Worm (Caenorhabditis elegans) whole organism, late embryonic: ENCODE data around the gene fkb-3.

Experiments
- K09A11.1 ChIP-seq: sonication (generic microtip); optimal IDR thresholded peaks from 2 replicates; lab custom pipeline; 2017; ENCODE audit warnings: antibody characterized with exemption, mild to moderate bottlenecking, missing genetic modification characterization, missing compliant biosample characterization; ENCODE audit not compliant: insufficient read depth
- Y22D7AL.16 ChIP-seq: sonication (generic microtip); optimal IDR thresholded peaks from 2 replicates; lab custom pipeline; 2016; ENCODE audit warnings: missing genetic modification characterization, missing compliant biosample characterization
- ahr-1 ChIP-seq: sonication (generic microtip); optimal IDR thresholded peaks from 2 replicates; lab custom pipeline; 2016; ENCODE audit warnings: missing genetic modification characterization, missing compliant biosample characterization
- ama-1 ChIP-seq: fragments of 150-350 bp; optimal IDR thresholded peaks from 2 replicates; lab custom pipeline; 2014
- ceh-18 ChIP-seq: sonication (generic microtip); optimal IDR thresholded peaks from 2 replicates; lab custom pipeline; 2016; ENCODE audit warnings: missing genetic modification characterization, missing compliant biosample characterization
- ceh-19 ChIP-seq: fragments of 200-800 bp; sonication (Bioruptor generic); optimal IDR thresholded peaks from 2 replicates; lab custom pipeline; 2018; ENCODE audit warnings: mild to moderate bottlenecking, missing genetic modification characterization, missing compliant biosample characterization
- ceh-2 ChIP-seq: sonication (generic microtip); optimal IDR thresholded peaks from 2 replicates; lab custom pipeline; 2016; ENCODE audit warnings: missing genotype, missing genetic modification characterization, missing compliant biosample characterization
- ceh-22 ChIP-seq: sonication (generic microtip); optimal IDR thresholded peaks from 2 replicates; lab custom pipeline; 2017; ENCODE audit warnings: missing biosample characterization, missing genetic modification characterization
- ceh-24 ChIP-seq: sonication (generic microtip); optimal IDR thresholded peaks from 2 replicates; lab custom pipeline; 2016; ENCODE audit warnings: mild to moderate bottlenecking, missing genetic modification characterization, missing compliant biosample characterization
- ceh-31 ChIP-seq: sonication (generic microtip); optimal IDR thresholded peaks from 2 replicates; lab custom pipeline; 2016; ENCODE audit warnings: missing genetic modification characterization, missing compliant biosample characterization
- ceh-48 ChIP-seq: sonication (generic microtip); optimal IDR thresholded peaks from 2 replicates; lab custom pipeline; 2016; ENCODE audit warnings: missing genetic modification characterization, inconsistent platforms, missing compliant biosample characterization
- ceh-6 ChIP-seq: fragments of 200-800 bp; sonication (Bioruptor generic); optimal IDR thresholded peaks from 2 replicates; lab custom pipeline; 2018; ENCODE audit warnings: mild to moderate bottlenecking, missing genetic modification characterization, missing compliant biosample characterization
- che-1 ChIP-seq: sonication (generic microtip); optimal IDR thresholded peaks from 2 replicates; lab custom pipeline; 2016; ENCODE audit warnings: mild to moderate bottlenecking, missing genetic modification characterization, missing compliant biosample characterization
- dmd-4 ChIP-seq: sonication (generic microtip); optimal IDR thresholded peaks from 2 replicates; lab custom pipeline; 2016; ENCODE audit warnings: borderline replicate concordance, missing genetic modification characterization, missing compliant biosample characterization
- fkh-10 ChIP-seq: fragments of 150-350 bp; optimal IDR thresholded peaks from 2 replicates; lab custom pipeline; 2014; ENCODE audit warnings: missing biosample characterization, missing genetic modification reagents, missing genetic modification characterization
- hlh-13 ChIP-seq: fragments of 200-800 bp; sonication (Bioruptor generic); optimal IDR thresholded peaks from 2 replicates; lab custom pipeline; 2018; ENCODE audit warnings: mild to moderate bottlenecking, missing genetic modification characterization, missing compliant biosample characterization
- hlh-15 ChIP-seq: sonication (generic microtip); optimal IDR thresholded peaks from 2 replicates; lab custom pipeline; 2016; ENCODE audit warnings: missing genetic modification characterization, missing compliant biosample characterization
- hlh-6 ChIP-seq: sonication (generic microtip); optimal IDR thresholded peaks from 2 replicates; lab custom pipeline; 2016; ENCODE audit warnings: missing genotype, missing genetic modification characterization, missing compliant biosample characterization
- mec-3 ChIP-seq: sonication (generic microtip); optimal IDR thresholded peaks from 2 replicates; lab custom pipeline; 2016; ENCODE audit warnings: borderline replicate concordance, missing genetic modification characterization, missing compliant biosample characterization
- nhr-232 ChIP-seq: sonication (generic microtip); optimal IDR thresholded peaks from 2 replicates; lab custom pipeline; 2016; ENCODE audit warnings: missing genetic modification characterization, missing compliant biosample characterization
- pag-3 ChIP-seq: sonication (generic microtip); optimal IDR thresholded peaks from 2 replicates; lab custom pipeline; 2016; ENCODE audit warnings: missing compliant biosample characterization, missing genetic modification characterization, borderline replicate concordance
- pat-9 ChIP-seq: fragments of 200-800 bp; sonication (Bioruptor generic); optimal IDR thresholded peaks from 2 replicates; lab custom pipeline; 2018; ENCODE audit warnings: mild to moderate bottlenecking, missing genetic modification characterization, moderate library complexity, missing compliant biosample characterization
- pha-2 ChIP-seq: sonication (generic microtip); optimal IDR thresholded peaks from 2 replicates; lab custom pipeline; 2017; ENCODE audit warnings: mild to moderate bottlenecking, missing genetic modification characterization, missing compliant biosample characterization
- pha-4 ChIP-seq: fragments of 150-350 bp; optimal IDR thresholded peaks from 2 replicates; lab custom pipeline; 2018; ENCODE audit warnings: missing biosample characterization, missing genetic modification reagents, missing genetic modification characterization
- pqm-1 ChIP-seq: sonication (generic microtip); optimal IDR thresholded peaks from 2 replicates; lab custom pipeline; 2016; ENCODE audit warnings: missing genetic modification characterization, missing compliant biosample characterization
- pros-1 ChIP-seq: fragments of 150-350 bp; optimal IDR thresholded peaks from 2 replicates; lab custom pipeline; 2014; ENCODE audit warnings: missing biosample characterization, missing genetic modification reagents, missing genetic modification characterization
- ref-2 ChIP-seq: sonication (generic microtip); optimal IDR thresholded peaks from 2 replicates; lab custom pipeline; 2016; ENCODE audit warnings: missing genetic modification characterization, missing compliant biosample characterization
- rnt-1 ChIP-seq: sonication (generic microtip); optimal IDR thresholded peaks from 2 replicates; lab custom pipeline; 2016; ENCODE audit warnings: missing genetic modification characterization, missing compliant biosample characterization
- sox-2 ChIP-seq: fragments of 200-800 bp; sonication (Bioruptor generic); IDR thresholded peaks from 2 replicates; pipeline ENCODE4 v1.3.6; 2022; ENCODE audit warnings: missing genetic modification reagents, missing genetic modification characterization, missing compliant biosample characterization
- syd-9 ChIP-seq: sonication (generic microtip); optimal IDR thresholded peaks from 2 replicates; lab custom pipeline; 2016; ENCODE audit warnings: mild to moderate bottlenecking, missing genetic modification characterization, moderate library complexity, missing compliant biosample characterization
- tbx-7 ChIP-seq: sonication (generic microtip); optimal IDR thresholded peaks from 2 replicates; lab custom pipeline; 2016; ENCODE audit warnings: missing genotype, missing genetic modification characterization, missing compliant biosample characterization
- ttx-3 ChIP-seq: sonication (generic microtip); optimal IDR thresholded peaks from 2 replicates; lab custom pipeline; 2016; ENCODE audit warnings: missing genetic modification reagents, missing genetic modification characterization, missing compliant biosample characterization
- unc-3 ChIP-seq, 2 experiments: fragments of 200-800 bp in 1 of 2; sonication (Bioruptor generic) in 1 of 2; sonication (generic microtip) in 1 of 2; conservative IDR thresholded peaks in 1 of 2; optimal IDR thresholded peaks in 1 of 2; 2 replicates each; pipeline versions ENCODE4 v1.3.6 to Lab custom; 2016 to 2022; ENCODE audit warnings: missing compliant biosample characterization in 2 of 2, missing genetic modification characterization in 2 of 2, missing genetic modification reagents in 1 of 2
- unc-42 ChIP-seq: sonication (generic microtip); optimal IDR thresholded peaks from 2 replicates; lab custom pipeline; 2016; ENCODE audit warnings: missing genotype, missing genetic modification characterization, missing compliant biosample characterization
- unc-55 ChIP-seq: sonication (generic microtip); optimal IDR thresholded peaks from 2 replicates; lab custom pipeline; 2017; ENCODE audit warnings: missing biosample characterization, missing genetic modification reagents, missing genetic modification characterization
- unc-86 ChIP-seq: sonication (generic microtip); optimal IDR thresholded peaks from 2 replicates; lab custom pipeline; 2016; ENCODE audit warnings: missing genetic modification characterization, missing compliant biosample characterization
- zip-5 ChIP-seq: sonication (generic microtip); optimal IDR thresholded peaks from 2 replicates; lab custom pipeline; 2016; ENCODE audit warnings: missing genetic modification characterization, missing compliant biosample characterization
- ztf-16 ChIP-seq: sonication (generic microtip); optimal IDR thresholded peaks from 2 replicates; lab custom pipeline; 2017; ENCODE audit warnings: missing genetic modification characterization, missing compliant biosample characterization

fkb-3 gene

DNA sequence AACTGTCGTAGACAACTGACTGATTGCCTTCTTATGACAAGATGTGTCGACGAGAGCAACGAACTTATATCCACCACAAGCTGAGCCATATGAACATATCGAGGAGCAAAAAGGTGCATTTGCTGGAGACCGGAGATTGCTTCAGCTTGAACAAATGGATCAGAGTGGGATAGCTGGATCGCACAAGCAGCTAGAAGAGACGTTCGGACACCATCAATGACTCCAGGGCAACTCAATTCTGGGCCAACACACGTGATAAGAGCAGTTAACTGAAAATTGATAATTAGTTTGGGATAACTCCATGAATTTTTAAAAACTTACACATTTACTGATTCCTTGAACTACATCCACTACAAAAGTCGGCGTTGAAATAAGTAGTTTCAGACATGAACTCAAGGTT lies 16.0 kb upstream of the fkb-3 start:
- TF ChIP-seq Y22D7AL.16 (tag; lab: Kevin White, UChicago) = no peak
- TF ChIP-seq hlh-6 = no peak
- TF ChIP-seq syd-9 = no peak
- TF ChIP-seq rnt-1 (tag; lab: Kevin White, UChicago) = no peak
- TF ChIP-seq ztf-16 = no peak
- no peak for TF ChIP-seq pros-1 (tag; lab: Kevin White, UChicago)
- TF ChIP-seq ceh-48 (tag; lab: Kevin White, UChicago) = no peak
- no peak for TF ChIP-seq hlh-15 (tag; lab: Kevin White, UChicago)
- TF ChIP-seq pha-4 = no peak
- no peak for TF ChIP-seq unc-3 (GFP tag; conservative IDR thresholded peaks at IDR 0.05; lab: Robert Waterston, UW)
- TF ChIP-seq unc-3 (tag; optimal IDR thresholded peaks at IDR 0.05; lab: Kevin White, UChicago) = no peak
- no peak for TF ChIP-seq mec-3

DNA sequence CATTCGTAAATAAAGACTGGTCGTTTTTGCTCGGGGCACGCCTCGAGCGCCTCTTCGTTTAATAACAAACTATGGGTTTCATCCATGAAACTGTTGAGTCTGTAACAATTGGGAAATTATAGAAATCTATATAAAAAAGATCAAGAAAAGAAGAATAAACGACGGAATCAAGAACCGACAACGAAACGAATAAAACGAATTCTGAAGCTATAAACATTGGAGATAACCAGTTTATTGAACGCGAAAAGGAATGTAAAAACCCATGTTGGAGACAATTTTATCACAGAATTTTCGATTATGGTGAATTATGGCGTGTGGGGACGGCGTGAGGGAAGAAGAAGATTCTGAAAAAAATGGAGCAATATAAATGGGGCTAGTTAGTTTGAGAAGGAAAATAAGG lies 10.2 kb upstream of the fkb-3 start, which contains the start of gene soap-1:
TSS of gene soap-1 (minus strand) at position 101 of the 400 bp plus-strand sequence.
- no peak for TF ChIP-seq ceh-22
- TF ChIP-seq pag-3 = no peak
- TF ChIP-seq ceh-6 = no peak
- TF ChIP-seq hlh-13 = no peak
- no peak for TF ChIP-seq pat-9
- no peak for TF ChIP-seq tbx-7 (tag; lab: Kevin White, UChicago)
- TF ChIP-seq fkh-10 (GFP tag; lab: Kevin White, UChicago) = no peak
- TF ChIP-seq dmd-4 (tag; lab: Kevin White, UChicago) = no peak
- TF ChIP-seq pqm-1 (tag; lab: Kevin White, UChicago) = no peak
- no peak for TF ChIP-seq ceh-2 (tag; lab: Kevin White, UChicago)
- TF ChIP-seq unc-86 (tag; lab: Kevin White, UChicago) = no peak
- TF ChIP-seq ref-2 (tag; lab: Kevin White, UChicago) = no peak
- TF ChIP-seq ceh-24 (tag; lab: Kevin White, UChicago) = no peak
- no peak for TF ChIP-seq nhr-232 (tag; lab: Kevin White, UChicago)
- no peak for TF ChIP-seq che-1 (tag; lab: Kevin White, UChicago)
- TF ChIP-seq zip-5 = no peak

DNA sequence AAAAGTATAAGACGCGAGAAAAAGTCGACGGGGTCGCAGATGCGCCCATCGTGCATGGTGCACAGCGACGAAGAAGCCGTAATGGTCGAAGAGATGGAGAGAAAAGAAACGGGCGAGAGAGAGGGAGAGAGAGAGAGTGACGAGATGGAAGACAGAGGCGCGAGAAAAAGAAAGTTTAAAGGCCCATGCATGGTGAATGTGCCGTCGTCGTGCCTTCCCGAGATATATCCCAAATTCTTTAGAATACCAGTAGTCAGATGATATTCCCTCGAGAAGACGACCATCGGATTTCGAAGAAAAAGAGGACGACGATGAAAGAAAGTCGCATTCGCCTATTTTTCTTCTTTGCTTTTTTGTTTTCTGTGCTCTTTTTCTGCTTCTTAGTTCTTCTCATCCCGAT lies 9.0 kb upstream of the fkb-3 start:
- TF ChIP-seq unc-42 (tag; lab: Kevin White, UChicago) (peak; percentile 23), ceh-18 (tag; lab: Kevin White, UChicago) (peak; percentile 4), ttx-3 (no peak), unc-86 (tag; lab: Kevin White, UChicago) (no peak), ceh-31 (tag; lab: Kevin White, UChicago) (peak; percentile 5), zip-5 (no peak)

DNA sequence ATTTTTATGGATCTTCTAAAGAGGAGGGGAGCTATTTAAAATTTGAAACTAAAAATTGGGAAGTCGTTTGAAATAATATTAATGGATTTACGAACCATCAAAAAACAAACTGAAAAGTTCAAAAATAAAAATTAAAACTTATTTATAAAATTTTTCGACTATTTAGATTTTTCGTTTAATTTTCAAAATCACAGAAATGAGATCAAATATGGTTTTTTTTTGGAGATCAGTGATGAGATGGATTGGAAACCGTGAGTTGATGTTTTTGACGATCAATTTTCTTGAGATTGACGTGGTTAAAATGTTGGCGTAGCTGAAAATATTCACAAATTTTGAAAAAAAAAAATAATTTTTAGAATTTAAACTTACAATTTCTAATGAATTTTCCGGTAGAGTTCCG lies 6.0 kb upstream of the fkb-3 start, which contains the start of gene C13F10.5:
TSS of gene C13F10.5 (minus strand) at position 101 of the 400 bp plus-strand sequence.
- TF ChIP-seq pha-2 (no peak), unc-42 (tag; lab: Kevin White, UChicago) (no peak), unc-55 (GFP tag; lab: Kevin White, UChicago) (no peak), ama-1 (lab: Kevin White, UChicago) (no peak), pat-9 (no peak), K09A11.1 (tag; lab: Kevin White, UChicago) (no peak), ceh-24 (tag; lab: Kevin White, UChicago) (no peak), unc-3 (GFP tag; conservative IDR thresholded peaks at IDR 0.05; lab: Robert Waterston, UW) (no peak), unc-3 (tag; optimal IDR thresholded peaks at IDR 0.05; lab: Kevin White, UChicago) (no peak), hlh-6 (no peak), ceh-19 (GFP tag; lab: Kevin White, UChicago) (no peak), ahr-1 (tag; lab: Kevin White, UChicago) (no peak), sox-2 (GFP tag; lab: Robert Waterston, UW) (no peak), syd-9 (no peak)
